Worm (Caenorhabditis elegans) whole organism, midembryonic: ENCODE results near the gene pyc-1.

Experiments used
- flt-1 ChIP-seq: fragments of 200-800 bp; sonication (Bioruptor generic); IDR thresholded peaks from 2 replicates; pipeline ENCODE4 v1.3.6; 2022; ENCODE audit warnings: missing genetic modification characterization, missing compliant biosample characterization
- ref-1 ChIP-seq: fragments of 200-800 bp; sonication (Bioruptor generic); conservative IDR thresholded peaks from 2 replicates; pipeline ENCODE4 v1.3.6; 2022; ENCODE audit warnings: missing genetic modification reagents, missing genetic modification characterization, missing compliant biosample characterization

ce11 chrV:11776538-11776937 lies 45.8 kb downstream of the pyc-1 start, which contains the start of gene F55A11.6:
- TF ChIP-seq flt-1 (GFP tag; lab: Robert Waterston, UW) = no peak
- no peak for TF ChIP-seq ref-1 (GFP tag; lab: Robert Waterston, UW)
